Worm (Caenorhabditis elegans) whole organism, dauer: Measurements from ENCODE around the gene F53B2.8.
"Not testable (repeated sequence)": the region's sequence is repeated elsewhere in the genome, so short reads cannot be mapped to it uniquely, and the experiment has no call there.

ENCODE experiments used
- unc-62 ChIP-seq: sonication (generic microtip); optimal IDR thresholded peaks from 2 replicates; lab custom pipeline; 2017; ENCODE audit warnings: missing biosample characterization, missing genetic modification reagents, missing genetic modification characterization

The F53B2.8 gene

DNA sequence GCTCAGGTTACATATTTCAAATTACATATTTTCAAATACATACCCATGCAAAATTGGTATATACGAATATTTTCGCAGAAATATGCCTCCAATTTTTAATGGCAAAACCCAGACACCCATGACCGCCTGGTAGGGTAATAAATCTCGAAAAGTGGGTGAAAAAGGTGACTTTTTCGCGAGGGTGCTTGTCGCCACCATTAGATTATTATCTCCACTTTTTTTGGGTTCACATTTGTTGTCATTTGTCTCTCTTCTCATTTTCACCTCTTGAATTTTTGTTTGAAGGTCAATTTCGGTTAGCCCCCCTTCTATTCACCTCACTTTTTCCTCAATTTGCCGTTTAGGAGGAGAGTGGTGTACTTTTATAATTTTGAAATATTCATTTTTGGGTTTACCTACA, 13.0 kb upstream of the F53B2.8 start:
- no peak for TF ChIP-seq unc-62

DNA sequence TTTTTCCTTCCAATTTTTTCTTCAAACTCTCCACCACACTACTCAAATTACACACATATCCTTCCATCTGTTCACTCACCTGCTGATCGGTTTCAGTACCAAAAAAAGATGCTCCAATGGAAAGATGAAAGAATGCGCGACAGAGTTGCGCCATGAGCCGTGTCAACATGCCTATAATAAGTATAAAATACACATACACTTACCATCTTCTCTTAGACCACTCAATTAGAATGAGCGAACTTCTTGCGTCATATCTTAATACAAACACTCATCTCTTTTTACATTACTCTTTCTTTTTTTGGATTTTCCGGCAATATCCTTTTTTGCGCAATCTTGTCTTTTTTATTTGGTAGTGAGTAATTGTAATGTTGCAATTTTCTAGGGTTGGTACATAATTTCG, 10.5 kb upstream of the F53B2.8 start:
- no peak for TF ChIP-seq unc-62

DNA sequence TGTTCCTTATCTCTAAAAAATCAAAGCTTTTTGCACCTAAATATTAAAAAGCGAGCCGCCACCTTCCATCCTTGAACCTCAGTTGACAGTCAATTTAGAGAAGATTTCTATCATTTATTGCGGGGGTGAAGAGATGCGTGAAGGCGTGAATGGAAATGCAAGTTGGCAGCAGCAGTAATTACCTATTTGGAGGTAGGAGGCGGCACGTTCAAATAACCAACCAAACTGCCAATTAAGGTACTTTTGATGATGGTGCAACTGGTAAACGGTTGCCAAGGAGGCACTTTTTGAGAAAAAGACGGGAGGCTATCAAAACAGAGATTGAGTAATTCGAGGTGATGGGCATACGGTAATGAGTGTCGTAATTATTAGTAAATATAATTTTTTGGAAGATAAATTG, 9.2 kb upstream of the F53B2.8 start:
- no peak for TF ChIP-seq unc-62

DNA sequence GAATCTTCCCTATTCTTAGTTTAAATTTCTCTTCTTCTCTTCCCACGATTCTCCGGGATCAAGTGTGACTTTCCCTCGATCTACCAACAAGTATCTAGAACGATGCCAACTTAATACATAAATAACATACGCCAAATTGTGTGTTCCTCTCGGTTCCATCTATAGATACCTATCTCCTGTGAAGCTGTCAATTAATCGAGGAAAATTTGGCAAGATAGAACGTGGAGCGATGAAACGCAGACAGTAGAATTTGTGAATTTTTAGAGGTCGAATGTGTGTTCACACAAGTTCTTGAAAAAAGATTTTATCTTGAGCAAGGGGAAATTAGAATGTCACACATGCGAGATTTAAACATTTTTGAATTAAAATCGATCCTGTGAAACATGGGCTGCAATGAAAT, 4.3 kb upstream of the F53B2.8 start:
- no peak for TF ChIP-seq unc-62

DNA sequence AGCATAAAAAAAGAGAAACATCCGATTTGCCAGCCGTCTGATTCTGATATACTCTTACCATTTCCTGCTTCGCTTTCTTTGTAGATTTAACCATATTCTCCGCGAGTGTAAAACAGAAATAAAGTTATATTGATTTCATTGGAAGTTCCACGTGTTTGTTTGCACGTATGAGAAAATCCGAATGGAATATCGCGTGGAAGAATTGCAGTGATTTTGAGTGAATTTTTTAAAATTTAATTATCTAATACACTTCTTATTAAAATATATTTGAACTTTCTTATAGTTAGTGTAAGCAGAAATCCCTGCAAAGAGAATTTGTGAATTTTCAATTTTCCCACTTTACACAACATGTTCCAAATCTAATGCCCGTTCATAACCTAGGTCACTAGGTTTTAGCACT, 3.9 kb upstream of the F53B2.8 start, which contains the start of gene F53B2.5:
TSS of gene F53B2.5 (minus strand) at position 101 of the 400 bp plus-strand sequence.
- no peak for TF ChIP-seq unc-62

DNA sequence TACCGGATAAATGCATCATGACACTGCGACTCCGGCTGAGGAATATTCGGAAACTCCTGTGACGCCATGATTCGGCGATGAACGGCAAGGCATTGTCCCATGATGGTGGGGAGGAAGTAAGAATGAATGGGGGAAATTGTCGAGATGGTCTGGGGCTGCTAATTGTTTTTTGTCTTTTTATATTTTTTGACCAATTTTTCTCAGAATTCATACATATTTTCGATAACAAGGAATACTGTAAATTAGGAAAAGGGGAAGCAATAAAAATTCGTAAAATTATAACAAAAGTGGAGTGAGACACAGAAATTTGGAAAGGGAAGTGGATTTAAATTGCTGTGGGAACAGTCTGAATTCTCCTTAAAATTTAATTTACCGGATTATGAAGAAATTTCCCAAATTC, 1.8 kb downstream of the F53B2.8 start, which contains the start of gene eak-4:
TSS of gene eak-4 (minus strand) at position 101 of the 400 bp plus-strand sequence.
- TF ChIP-seq unc-62 = no peak

DNA sequence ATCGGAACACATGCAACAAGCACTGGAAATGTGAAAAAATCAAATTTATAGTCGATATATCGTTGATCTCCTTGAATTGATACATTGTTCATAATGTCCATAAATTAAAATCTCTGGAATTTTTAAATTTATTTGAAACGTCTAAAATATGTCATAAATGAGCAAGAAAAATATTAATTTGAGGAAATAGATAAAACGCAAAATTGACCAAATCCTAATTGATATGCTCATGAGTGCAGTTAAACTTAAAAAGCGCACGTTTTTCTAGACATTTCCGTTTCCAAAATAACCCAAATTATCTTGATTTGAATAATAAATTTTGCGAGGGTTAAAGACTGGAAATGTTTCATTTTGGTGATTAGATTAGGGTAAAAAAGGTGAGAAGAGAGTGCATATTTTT, 4.7 kb downstream of the F53B2.8 start, which contains the start of gene sru-13:
TSS of gene sru-13 (minus strand) at position 101 of the 400 bp plus-strand sequence.
- no peak for TF ChIP-seq unc-62

DNA sequence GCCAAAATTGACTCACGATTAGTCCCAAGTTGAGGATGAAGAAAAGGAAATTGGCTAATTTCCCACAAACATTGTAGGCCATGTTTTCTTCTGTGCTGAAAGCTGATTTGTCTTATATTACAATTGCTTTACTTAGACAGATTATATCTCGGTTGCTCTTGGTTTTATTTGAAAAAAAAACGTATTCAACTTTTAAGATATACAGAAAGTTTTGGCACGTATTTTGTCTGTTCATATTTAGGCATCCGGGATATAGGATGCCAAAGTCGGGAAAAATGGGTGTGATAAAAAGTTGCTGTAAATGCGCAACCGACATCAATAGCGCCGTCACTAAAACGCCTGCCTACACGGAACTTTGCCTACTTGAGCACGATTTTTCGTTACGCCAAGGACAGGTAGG, 7.0 kb downstream of the F53B2.8 start, which contains the start of gene tsp-4:
TSS of gene tsp-4 (minus strand) at position 101 of the 400 bp plus-strand sequence.
- no peak for TF ChIP-seq unc-62

DNA sequence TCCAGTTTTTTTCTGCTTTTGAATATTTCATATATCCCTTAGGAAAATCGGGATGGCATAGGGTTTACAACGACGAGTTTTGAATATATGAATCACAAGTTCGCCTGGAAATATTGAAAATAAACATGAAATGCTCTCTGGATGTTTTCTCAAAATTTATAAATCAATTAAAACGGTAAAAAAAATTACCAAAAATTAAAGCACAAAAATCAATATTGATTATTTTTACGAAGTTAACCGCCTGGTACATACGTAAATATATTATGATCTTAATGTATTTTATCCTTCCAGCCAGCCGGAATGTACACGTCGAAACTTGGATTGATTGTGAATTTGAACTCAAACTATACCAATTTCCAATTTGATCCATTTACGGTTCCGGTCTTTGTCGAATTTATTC, 21.8 kb downstream of the F53B2.8 start, which contains the start of gene sru-17:
TSS of gene sru-17 (plus strand) at position 301 of the 400 bp plus-strand sequence.
- not testable (repeated sequence) for TF ChIP-seq unc-62

DNA sequence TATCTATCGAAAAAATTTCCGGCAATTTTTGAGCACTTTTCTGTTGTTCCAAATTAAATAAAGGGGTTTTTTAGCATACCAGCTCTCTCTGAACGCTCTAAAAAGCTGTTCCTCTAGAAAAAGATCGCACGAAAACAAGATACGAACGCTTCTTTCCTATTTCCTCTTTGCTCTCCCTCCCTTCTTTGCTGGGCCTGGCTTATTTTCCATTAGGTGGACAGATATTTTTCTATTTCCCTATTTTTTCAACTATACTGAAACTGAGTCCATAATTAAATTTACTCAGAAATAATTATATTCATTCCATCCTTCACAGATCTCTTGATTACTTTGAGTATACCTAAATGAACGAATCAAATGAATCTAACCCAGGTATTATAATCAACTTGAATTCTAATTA, 25.2 kb downstream of the F53B2.8 start, which contains the start of gene sru-18:
TSS of gene sru-18 (plus strand) at position 301 of the 400 bp plus-strand sequence.
- TF ChIP-seq unc-62 = no peak

DNA sequence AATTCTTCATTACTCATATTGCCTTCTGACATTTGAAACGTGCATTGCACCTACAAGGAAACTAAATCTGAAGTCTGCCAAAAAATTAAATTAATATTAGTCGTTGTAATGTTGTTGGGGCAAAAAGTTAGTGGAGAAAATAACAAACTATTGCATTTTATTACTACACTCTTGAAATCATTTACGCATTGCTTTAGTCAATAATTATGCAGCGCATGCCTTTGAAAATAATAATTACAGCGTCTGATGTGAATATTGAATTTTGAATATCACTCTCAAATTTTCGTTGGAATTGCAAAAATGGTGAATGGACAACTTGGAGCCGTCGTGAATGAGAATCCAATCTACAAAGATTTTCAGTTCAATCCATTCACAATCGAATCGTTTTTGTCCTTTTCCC, 29.0 kb downstream of the F53B2.8 start, which contains the start of gene sru-19:
TSS of gene sru-19 (plus strand) at position 301 of the 400 bp plus-strand sequence.
- TF ChIP-seq unc-62 = no peak

DNA sequence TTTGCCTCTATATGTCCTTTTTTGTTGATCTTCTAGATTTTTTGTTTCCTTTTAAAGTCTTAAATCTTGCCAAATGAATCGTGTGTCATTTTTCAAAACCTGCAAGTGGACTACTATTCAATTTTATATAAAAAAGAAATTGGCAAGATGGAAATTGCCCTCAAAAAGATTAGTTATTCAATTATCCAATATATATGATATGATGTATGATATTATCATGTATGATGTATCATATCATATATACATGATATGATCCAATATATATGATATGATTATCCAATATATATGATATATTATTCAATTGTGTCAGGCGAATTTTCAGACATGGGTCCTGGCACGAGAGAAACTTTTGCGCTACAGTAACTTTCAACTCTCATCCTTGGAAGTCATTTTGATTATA, 32.0 kb downstream of the F53B2.8 start, which contains the start of gene sru-20:
TSS of gene sru-20 (plus strand) at position 301 of the 400 bp plus-strand sequence.
- no peak for TF ChIP-seq unc-62

DNA sequence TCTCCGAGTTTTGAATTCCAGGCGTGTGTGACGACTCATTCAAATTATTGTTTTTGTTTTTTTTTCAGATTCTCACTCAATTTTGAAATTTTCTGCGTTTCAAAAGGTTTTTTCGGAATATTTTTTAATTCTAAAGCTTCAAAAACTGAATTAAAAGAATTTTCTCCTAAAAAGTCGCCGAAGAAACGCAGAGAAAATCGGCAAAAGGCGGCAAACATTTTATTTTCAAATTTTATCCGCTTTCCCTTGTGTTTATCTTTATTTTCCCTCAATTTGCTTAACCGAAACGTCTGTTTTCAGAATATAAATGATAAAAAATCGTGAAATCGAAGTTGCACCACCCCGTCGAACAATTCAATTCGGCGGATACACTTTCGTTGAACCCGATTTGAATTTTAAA, 36.7 kb downstream of the F53B2.8 start, which contains the start of gene him-6:
TSS of gene him-6 (plus strand) at position 301 of the 400 bp plus-strand sequence.
- no peak for TF ChIP-seq unc-62

DNA sequence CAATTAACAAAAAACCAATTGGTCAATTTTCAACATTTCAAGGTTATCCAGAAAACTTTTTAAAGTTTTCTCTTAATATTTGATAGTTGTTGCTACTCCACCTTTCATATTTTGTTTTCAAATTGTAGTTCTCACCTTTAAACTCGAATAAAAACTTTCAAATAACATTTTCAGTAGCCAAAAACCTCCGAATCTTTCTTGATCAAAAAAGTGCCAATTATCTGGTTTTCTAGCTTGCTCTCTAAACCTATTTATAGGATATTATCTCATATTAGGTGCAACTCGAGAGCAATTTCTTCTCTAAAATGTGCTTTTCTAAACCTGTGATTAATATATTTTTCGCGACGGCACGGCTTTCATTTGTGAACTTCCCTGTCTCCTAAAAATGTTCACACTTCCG, 40.0 kb downstream of the F53B2.8 start, which contains the start of gene sru-26:
TSS of gene sru-26 (plus strand) at position 301 of the 400 bp plus-strand sequence.
- TF ChIP-seq unc-62 = no peak

DNA sequence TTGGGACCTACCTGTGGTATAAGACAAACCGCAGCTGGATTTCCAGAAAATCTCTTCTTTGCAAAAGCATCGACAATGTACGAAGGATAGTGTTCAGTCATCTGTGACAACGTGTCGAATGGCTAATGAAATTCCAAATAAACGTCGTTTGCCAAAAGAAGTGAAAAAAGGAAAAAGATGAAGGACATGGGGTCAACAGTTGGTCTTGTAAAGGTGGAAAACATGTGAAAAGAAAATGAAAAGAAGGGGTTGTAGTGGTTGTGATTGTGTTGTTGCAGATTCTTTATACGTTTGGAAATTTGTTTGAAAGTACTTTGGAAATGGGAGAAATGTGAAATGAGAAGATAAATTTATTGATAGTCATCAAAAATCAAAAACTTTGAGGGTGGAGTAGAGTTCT, 42.7 kb downstream of the F53B2.8 start, which contains the start of gene T04A11.4:
TSS of gene T04A11.4 (minus strand) at position 101 of the 400 bp plus-strand sequence.
- not testable (repeated sequence) for TF ChIP-seq unc-62

DNA sequence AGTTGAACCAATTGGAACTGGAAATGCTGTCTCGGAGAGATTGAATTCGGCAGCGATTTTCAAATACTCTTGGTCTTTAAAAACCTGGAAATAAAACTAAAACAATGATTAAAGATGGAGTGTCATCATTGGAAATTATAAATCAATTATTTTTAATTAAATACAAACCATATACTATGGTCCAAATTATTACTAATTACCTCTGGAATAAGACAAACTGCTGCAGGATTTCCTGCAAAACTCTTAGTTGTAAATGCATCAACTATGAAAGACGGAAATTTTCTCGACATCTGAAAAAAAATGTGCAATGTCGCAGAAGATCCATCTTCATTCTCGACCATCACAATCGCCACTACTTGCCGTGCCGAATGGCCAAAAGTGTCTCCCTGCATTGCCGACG, 48.5 kb downstream of the F53B2.8 start, which contains the start of gene igdb-1:
TSS of gene igdb-1 (plus strand) at position 301 of the 400 bp plus-strand sequence.
- not testable (repeated sequence) for TF ChIP-seq unc-62

DNA sequence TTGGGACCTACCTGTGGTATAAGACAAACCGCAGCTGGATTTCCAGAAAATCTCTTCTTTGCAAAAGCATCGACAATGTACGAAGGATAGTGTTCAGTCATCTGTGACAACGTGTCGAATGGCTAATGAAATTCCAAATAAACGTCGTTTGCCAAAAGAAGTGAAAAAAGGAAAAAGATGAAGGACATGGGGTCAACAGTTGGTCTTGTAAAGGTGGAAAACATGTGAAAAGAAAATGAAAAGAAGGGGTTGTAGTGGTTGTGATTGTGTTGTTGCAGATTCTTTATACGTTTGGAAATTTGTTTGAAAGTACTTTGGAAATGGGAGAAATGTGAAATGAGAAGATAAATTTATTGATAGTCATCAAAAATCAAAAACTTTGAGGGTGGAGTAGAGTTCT, 50.3 kb downstream of the F53B2.8 start, which contains the start of gene T04A11.1:
TSS of gene T04A11.1 (minus strand) at position 101 of the 400 bp plus-strand sequence.
- TF ChIP-seq unc-62 = not testable (repeated sequence)
